Worm (Caenorhabditis elegans) whole organism, L2 larva: ENCODE data around the gene R04D3.3.

Source experiments
- R02D3.7 ChIP-seq: fragments of 150-350 bp; optimal IDR thresholded peaks from 2 replicates; lab custom pipeline; 2014; ENCODE audit warnings: missing biosample characterization, missing genetic modification characterization
- blmp-1 ChIP-seq: sonication (generic microtip); optimal IDR thresholded peaks from 2 replicates; lab custom pipeline; 2017; ENCODE audit warnings: missing genetic modification characterization, mild to moderate bottlenecking, missing compliant biosample characterization, antibody characterized with exemption, moderate library complexity; ENCODE audit not compliant: insufficient read depth
- dmd-4 ChIP-seq: sonication (generic microtip); optimal IDR thresholded peaks from 2 replicates; lab custom pipeline; 2017; ENCODE audit warnings: missing biosample characterization, missing genetic modification characterization
- elt-3 ChIP-seq: sonication (generic microtip); optimal IDR thresholded peaks from 2 replicates; lab custom pipeline; 2017; ENCODE audit warnings: missing biosample characterization, missing genetic modification characterization
- fos-1 ChIP-seq: fragments of 150-350 bp; optimal IDR thresholded peaks from 2 replicates; lab custom pipeline; 2014; ENCODE audit warnings: missing biosample characterization, missing genetic modification characterization
- lsy-2 ChIP-seq, 2 experiments: fragments of 150-350 bp in 1 of 2; sonication (generic microtip) in 1 of 2; optimal IDR thresholded peaks; 2 replicates each; lab custom pipeline; 2014 to 2017; ENCODE audit warnings: missing biosample characterization in 2 of 2, missing genetic modification characterization in 2 of 2
- mdl-1 ChIP-seq, 2 experiments: fragments of 150-350 bp in 1 of 2; sonication (generic microtip) in 1 of 2; optimal IDR thresholded peaks; 2 replicates each; lab custom pipeline; 2017; ENCODE audit warnings: missing biosample characterization in 2 of 2, missing genetic modification characterization in 2 of 2
- nhr-12 ChIP-seq: fragments of 150-350 bp; optimal IDR thresholded peaks from 2 replicates; lab custom pipeline; 2014; ENCODE audit warnings: missing biosample characterization, missing genetic modification characterization
- nhr-21 ChIP-seq: fragments of 150-350 bp; optimal IDR thresholded peaks from 2 replicates; lab custom pipeline; 2014; ENCODE audit warnings: missing biosample characterization, missing genetic modification characterization
- nhr-23 ChIP-seq: fragments of 150-350 bp; optimal IDR thresholded peaks from 2 replicates; lab custom pipeline; 2014; ENCODE audit warnings: missing biosample characterization, missing genetic modification reagents, missing genetic modification characterization
- nhr-237 ChIP-seq: fragments of 150-350 bp; optimal IDR thresholded peaks from 2 replicates; lab custom pipeline; 2014; ENCODE audit warnings: missing biosample characterization, missing genetic modification characterization
- sem-4 ChIP-seq: fragments of 150-350 bp; optimal IDR thresholded peaks from 2 replicates; lab custom pipeline; 2014; ENCODE audit warnings: missing biosample characterization, missing genetic modification reagents, missing genetic modification characterization
- skn-1 ChIP-seq: sonication (generic microtip); optimal IDR thresholded peaks from 2 replicates; lab custom pipeline; 2017; ENCODE audit warnings: missing biosample characterization, missing genetic modification characterization
- ztf-11 ChIP-seq: sonication (generic microtip); optimal IDR thresholded peaks from 2 replicates; lab custom pipeline; 2017; ENCODE audit warnings: missing biosample characterization, missing genetic modification characterization

- TF ChIP-seq dmd-4 (no peak), fos-1 (tag; lab: Kevin White, UChicago) (peak; percentile 54), mdl-1 (tag; optimal IDR thresholded peaks at IDR 0.05; lab: Kevin White, UChicago) (peak; percentile 40 to 69), nhr-21 (peak; percentile 6), sem-4 (peak; percentile 14), nhr-12 (no peak), blmp-1 (tag; lab: Kevin White, UChicago) (peak; percentile 70), lsy-2 (tag; optimal IDR thresholded peaks at IDR 0.05; lab: Kevin White, UChicago) (no peak), R02D3.7 (tag; lab: Kevin White, UChicago) (no peak), nhr-237 (no peak), nhr-23 (no peak), skn-1 (no peak), ztf-11 (tag; lab: Kevin White, UChicago) (no peak), elt-3 (no peak)
Observed at ce11 chrX:13250163-13250562, 40.3 kb downstream of the R04D3.3 start.
